Worm (Caenorhabditis elegans) whole organism, L4 larva: ENCODE results near the gene C16D9.1.

Source experiments
- F44E2.7 ChIP-seq: fragments of 200-800 bp; sonication (Bioruptor generic); IDR thresholded peaks from 2 replicates; pipeline ENCODE4 v2.1.2; 2022; ENCODE audit warnings: missing genetic modification characterization, missing compliant biosample characterization
- Y105C5A.15 ChIP-seq: fragments of 200-800 bp; sonication (Bioruptor generic); IDR thresholded peaks from 2 replicates; pipeline ENCODE4 v1.3.6; 2022; ENCODE audit warnings: missing genetic modification characterization, missing compliant biosample characterization
- Y75B8A.6 ChIP-seq: fragments of 200-800 bp; sonication (Bioruptor generic); IDR thresholded peaks from 2 replicates; pipeline ENCODE4 v1.3.6; 2022; ENCODE audit warnings: missing genetic modification reagents, missing genetic modification characterization, missing compliant biosample characterization
- ZK546.5 ChIP-seq, 2 experiments: sonication (generic microtip); optimal IDR thresholded peaks; 2 replicates each; lab custom pipeline; 2017; ENCODE audit warnings: missing biosample characterization in 2 of 2, missing genetic modification characterization in 2 of 2
- aha-1 ChIP-seq: fragments of 150-350 bp; peaks from one replicate; lab custom pipeline; 2014; ENCODE audit warnings: missing biosample characterization, missing genetic modification characterization
- aly-2 ChIP-seq: sonication (generic microtip); optimal IDR thresholded peaks from 2 replicates; lab custom pipeline; 2018; ENCODE audit warnings: missing biosample characterization, missing genetic modification characterization
- attf-4 ChIP-seq: sonication (generic microtip); optimal IDR thresholded peaks from 3 replicates; lab custom pipeline; 2017; ENCODE audit warnings: missing biosample characterization, missing genetic modification characterization
- ceh-32 ChIP-seq: sonication (generic microtip); optimal IDR thresholded peaks from 2 replicates; lab custom pipeline; 2016; ENCODE audit warnings: mild to moderate bottlenecking, missing genetic modification characterization, missing compliant biosample characterization; ENCODE audit not compliant: poor library complexity
- ceh-62 ChIP-seq: sonication (generic microtip); optimal IDR thresholded peaks from 2 replicates; lab custom pipeline; 2017; ENCODE audit warnings: missing biosample characterization, missing genetic modification characterization
- ceh-82 ChIP-seq: sonication (generic microtip); optimal IDR thresholded peaks from 2 replicates; lab custom pipeline; 2017; ENCODE audit warnings: missing biosample characterization, missing genetic modification characterization
- ces-1 ChIP-seq: fragments of 150-350 bp; sonication (generic microtip); optimal IDR thresholded peaks from 4 replicates; lab custom pipeline; 2014; ENCODE audit warnings: missing biosample characterization, missing genetic modification reagents, missing genetic modification characterization
- ctbp-1 ChIP-seq: fragments of 200-800 bp; sonication (Bioruptor generic); IDR thresholded peaks from 2 replicates; pipeline ENCODE4 v1.3.6; 2022; ENCODE audit warnings: missing genetic modification reagents, missing genetic modification characterization, missing compliant biosample characterization
- daf-12 ChIP-seq: fragments of 150-350 bp; optimal IDR thresholded peaks from 2 replicates; lab custom pipeline; 2014; ENCODE audit warnings: missing biosample characterization, missing genetic modification reagents, missing genetic modification characterization
- daf-16 ChIP-seq, 3 experiments: sonication (generic microtip); optimal IDR thresholded peaks; 2 replicates each; lab custom pipeline; 2016 to 2017; ENCODE audit warnings: missing genetic modification characterization in 3 of 3, missing genetic modification reagents in 3 of 3, mild to moderate bottlenecking in 2 of 3, missing compliant biosample characterization in 2 of 3, missing biosample characterization in 1 of 3, moderate library complexity in 1 of 3
- daf-8 ChIP-seq: fragments of 200-800 bp; sonication (Bioruptor generic); IDR thresholded peaks from 2 replicates; pipeline ENCODE4 v1.3.6; 2022; ENCODE audit warnings: missing genetic modification characterization, missing compliant biosample characterization
- dmd-6 ChIP-seq: fragments of 200-800 bp; sonication (Bioruptor generic); IDR thresholded peaks from 2 replicates; pipeline ENCODE4 v1.3.6; 2022; ENCODE audit warnings: missing genetic modification reagents, missing genetic modification characterization, missing compliant biosample characterization
- dmd-8 ChIP-seq: fragments of 200-800 bp; sonication (Bioruptor generic); IDR thresholded peaks from 2 replicates; pipeline ENCODE4 v1.3.6; 2022; ENCODE audit warnings: missing genetic modification characterization, missing compliant biosample characterization
- dve-1 ChIP-seq: sonication (generic microtip); optimal IDR thresholded peaks from 2 replicates; lab custom pipeline; 2017; ENCODE audit warnings: antibody characterized with exemption, mild to moderate bottlenecking, missing genetic modification characterization, missing compliant biosample characterization; ENCODE audit not compliant: insufficient read depth
- egl-27 ChIP-seq: sonication (generic microtip); optimal IDR thresholded peaks from 3 replicates; lab custom pipeline; 2017; ENCODE audit warnings: missing biosample characterization, missing genetic modification reagents, missing genetic modification characterization
- egl-43 ChIP-seq: fragments of 200-800 bp; sonication (Bioruptor generic); IDR thresholded peaks from 2 replicates; pipeline ENCODE4 v1.3.6; 2022; ENCODE audit warnings: missing genetic modification reagents, missing genetic modification characterization, missing compliant biosample characterization
- hlh-11 ChIP-seq: fragments of 200-800 bp; sonication (Bioruptor generic); optimal IDR thresholded peaks from 2 replicates; lab custom pipeline; 2018; ENCODE audit warnings: mild to moderate bottlenecking, missing genetic modification characterization, missing compliant biosample characterization
- hmg-1.1 ChIP-seq: fragments of 200-800 bp; sonication (Bioruptor generic); IDR thresholded peaks from 2 replicates; pipeline ENCODE4 v1.3.6; 2022; ENCODE audit warnings: missing genetic modification reagents, missing genetic modification characterization, missing compliant biosample characterization
- jun-1 ChIP-seq: fragments of 150-350 bp; optimal IDR thresholded peaks from 2 replicates; lab custom pipeline; 2014; ENCODE audit warnings: missing biosample characterization, missing genetic modification reagents, missing genetic modification characterization
- lin-1 ChIP-seq: fragments of 200-800 bp; sonication (Bioruptor generic); IDR thresholded peaks from 2 replicates; pipeline ENCODE4 v1.3.6; 2022; ENCODE audit warnings: missing genetic modification reagents, missing genetic modification characterization, missing compliant biosample characterization
- lin-13 ChIP-seq: fragments of 150-350 bp; optimal IDR thresholded peaks from 2 replicates; lab custom pipeline; 2014; ENCODE audit warnings: missing biosample characterization, missing genetic modification reagents, missing genetic modification characterization
- lin-15B ChIP-seq: fragments of 150-350 bp; sonication (generic microtip); optimal IDR thresholded peaks from 3 replicates; lab custom pipeline; 2014; ENCODE audit warnings: missing biosample characterization, missing genetic modification characterization
- madf-5 ChIP-seq, 2 experiments: fragments of 200-800 bp; sonication (Bioruptor generic); IDR thresholded peaks; 2 replicates each; pipeline ENCODE4 v1.3.6; 2022; ENCODE audit warnings: missing compliant biosample characterization in 2 of 2, missing genetic modification characterization in 2 of 2
- madf-9 ChIP-seq: fragments of 200-800 bp; sonication (Bioruptor generic); conservative IDR thresholded peaks from 2 replicates; pipeline ENCODE4 v1.3.6; 2022; ENCODE audit warnings: missing genetic modification reagents, missing genetic modification characterization, missing compliant biosample characterization
- mdt-29 ChIP-seq: fragments of 200-800 bp; sonication (Bioruptor generic); IDR thresholded peaks from 2 replicates; pipeline ENCODE4 v1.3.6; 2022; ENCODE audit warnings: missing genetic modification reagents, missing genetic modification characterization, missing compliant biosample characterization
- mep-1 ChIP-seq: fragments of 150-350 bp; sonication (generic microtip); optimal IDR thresholded peaks from 3 replicates; lab custom pipeline; 2014; ENCODE audit warnings: missing biosample characterization, missing genetic modification characterization
- mes-2 ChIP-seq: sonication (generic microtip); optimal IDR thresholded peaks from 2 replicates; lab custom pipeline; 2016; ENCODE audit warnings: missing genotype, mild to moderate bottlenecking, missing genetic modification characterization, missing compliant biosample characterization; ENCODE audit not compliant: poor library complexity, severe bottlenecking
- nhr-10 ChIP-seq: fragments of 150-350 bp; optimal IDR thresholded peaks from 2 replicates; lab custom pipeline; 2014; ENCODE audit warnings: missing biosample characterization, missing genetic modification characterization
- nhr-102 ChIP-seq: sonication (generic microtip); optimal IDR thresholded peaks from 2 replicates; lab custom pipeline; 2016; ENCODE audit warnings: mild to moderate bottlenecking, missing genetic modification characterization, moderate library complexity, missing compliant biosample characterization
- nhr-11 ChIP-seq: fragments of 150-350 bp; optimal IDR thresholded peaks from 2 replicates; lab custom pipeline; 2014; ENCODE audit warnings: missing biosample characterization, missing genetic modification characterization
- nhr-111 ChIP-seq: fragments of 200-800 bp; sonication (Bioruptor generic); optimal IDR thresholded peaks from 2 replicates; lab custom pipeline; 2018; ENCODE audit warnings: mild to moderate bottlenecking, missing genetic modification characterization, missing compliant biosample characterization
- nhr-28 ChIP-seq: fragments of 150-350 bp; optimal IDR thresholded peaks from 2 replicates; lab custom pipeline; 2014; ENCODE audit warnings: missing biosample characterization, missing genetic modification characterization
- nhr-41 ChIP-seq: fragments of 200-800 bp; sonication (Bioruptor generic); IDR thresholded peaks from 2 replicates; pipeline ENCODE4 v1.3.6; 2022; ENCODE audit warnings: missing genetic modification reagents, missing genetic modification characterization, missing compliant biosample characterization
- nhr-42 ChIP-seq: fragments of 200-800 bp; sonication (Bioruptor generic); IDR thresholded peaks from 2 replicates; pipeline ENCODE4 v1.3.6; 2022; ENCODE audit warnings: missing genetic modification characterization, missing compliant biosample characterization
- nhr-76 ChIP-seq: fragments of 150-350 bp; optimal IDR thresholded peaks from 2 replicates; lab custom pipeline; 2014; ENCODE audit warnings: missing biosample characterization, missing genetic modification characterization
- pha-4 ChIP-seq, 2 experiments: fragments of 150-350 bp in 1 of 2; fragments of 200-800 bp in 1 of 2; sonication (Bioruptor generic) in 1 of 2; IDR thresholded peaks in 1 of 2; optimal IDR thresholded peaks in 1 of 2; 2 replicates each; pipeline versions ENCODE4 v1.3.6 to Lab custom; 2014 to 2022; ENCODE audit warnings: missing genetic modification characterization in 2 of 2, missing genetic modification reagents in 2 of 2, missing biosample characterization in 1 of 2, missing compliant biosample characterization in 1 of 2
- saeg-2 ChIP-seq: fragments of 200-800 bp; sonication (Bioruptor generic); IDR thresholded peaks from 2 replicates; pipeline ENCODE4 v1.3.6; 2022; ENCODE audit warnings: missing genetic modification reagents, missing genetic modification characterization, missing compliant biosample characterization
- sdz-12 ChIP-seq: fragments of 200-800 bp; sonication (Bioruptor generic); optimal IDR thresholded peaks from 2 replicates; lab custom pipeline; 2018; ENCODE audit warnings: mild to moderate bottlenecking, missing genetic modification characterization, missing compliant biosample characterization
- snpc-1.2 ChIP-seq: fragments of 200-800 bp; sonication (Bioruptor generic); IDR thresholded peaks from 2 replicates; pipeline ENCODE4 v1.3.6; 2022; ENCODE audit warnings: missing genetic modification reagents, missing genetic modification characterization, missing compliant biosample characterization
- snpc-4 ChIP-seq: fragments of 150-350 bp; optimal IDR thresholded peaks from 2 replicates; lab custom pipeline; 2014; ENCODE audit warnings: missing biosample characterization, missing genetic modification characterization
- spr-3 ChIP-seq: fragments of 200-800 bp; sonication (Bioruptor generic); optimal IDR thresholded peaks from 2 replicates; lab custom pipeline; 2018; ENCODE audit warnings: mild to moderate bottlenecking, missing genetic modification characterization, missing compliant biosample characterization
- unc-130 ChIP-seq: sonication (generic microtip); optimal IDR thresholded peaks from 2 replicates; lab custom pipeline; 2016; ENCODE audit warnings: missing genetic modification reagents, missing genetic modification characterization, missing compliant biosample characterization
- unc-62 ChIP-seq, 3 experiments: fragments of 150-350 bp in 1 of 3; sonication (generic microtip); optimal IDR thresholded peaks in 2 of 3; peaks in 1 of 3; 1 replicate in 1 of 3; 2 replicates in 2 of 3; lab custom pipeline; 2014 to 2017; ENCODE audit warnings: missing biosample characterization in 3 of 3, missing genetic modification characterization in 3 of 3, missing genetic modification reagents in 3 of 3, missing genotype in 1 of 3
- zfp-2 ChIP-seq: sonication (generic microtip); optimal IDR thresholded peaks from 2 replicates; lab custom pipeline; 2016; ENCODE audit warnings: mild to moderate bottlenecking, missing genetic modification characterization, missing compliant biosample characterization
- zfp-3 ChIP-seq: fragments of 200-800 bp; sonication (Bioruptor generic); conservative IDR thresholded peaks from 2 replicates; pipeline ENCODE4 v1.3.6; 2022; ENCODE audit warnings: missing genetic modification reagents, missing genetic modification characterization, missing compliant biosample characterization
- ztf-7 ChIP-seq: fragments of 150-350 bp; optimal IDR thresholded peaks from 2 replicates; lab custom pipeline; 2014; ENCODE audit warnings: missing biosample characterization, missing genetic modification characterization

Gene C16D9.1

ce11 chrV:8228712-8229119 is 30.4 kb upstream of the C16D9.1 start (continued):
- TF ChIP-seq aly-2, result no peak
- TF ChIP-seq ZK546.5 (tag; optimal IDR thresholded peaks at IDR 0.05; lab: Kevin White, UChicago), result no peak
- TF ChIP-seq unc-130 (GFP tag; lab: Kevin White, UChicago), result peak; percentile 91
- peak; percentile 92 for TF ChIP-seq dve-1
- peak; percentile 90 for TF ChIP-seq mes-2 (tag; lab: Kevin White, UChicago)
- TF ChIP-seq Y105C5A.15, result no peak
- peak; percentile 56 for TF ChIP-seq nhr-28
- TF ChIP-seq ztf-7 (tag; lab: Kevin White, UChicago), result peak; percentile 4
- peak; percentile 66; the same call in 1 of the 2 replicates for TF ChIP-seq ctbp-1
- no peak for TF ChIP-seq egl-43
- TF ChIP-seq ces-1 (GFP tag; lab: Kevin White, UChicago), result peak; percentile 13
- no peak for TF ChIP-seq jun-1 (tag; lab: Kevin White, UChicago)
- peak; percentile 91 for TF ChIP-seq nhr-102
- TF ChIP-seq nhr-111, result peak; percentile 70
- TF ChIP-seq snpc-4 (tag; lab: Kevin White, UChicago), result peak; percentile 96
- TF ChIP-seq lin-15B (tag; lab: Kevin White, UChicago), result no peak
- peak; percentile 44 for TF ChIP-seq zfp-2 (tag; lab: Kevin White, UChicago)
- no peak for TF ChIP-seq madf-5 (GFP tag; IDR thresholded peaks at IDR 0.05; lab: Robert Waterston, UW)
- 0 out of 2 replicates have a peak, but pooled peaks have one; percentile 47 for TF ChIP-seq saeg-2
- peak; percentile 93 for TF ChIP-seq mep-1 (tag; lab: Kevin White, UChicago)
- peak in 1 of 2 experiments; percentile 90 for TF ChIP-seq unc-62 (GFP tag; optimal IDR thresholded peaks at IDR 0.05 in 1 of 2; lab: Kevin White, UChicago)
- TF ChIP-seq unc-62 (tag; optimal IDR thresholded peaks at IDR 0.05; lab: Kevin White, UChicago), result no peak
- no peak for TF ChIP-seq dmd-8 (GFP tag; lab: Robert Waterston, UW)
- TF ChIP-seq mdt-29 (GFP tag; lab: Robert Waterston, UW), result peak; percentile 70
- TF ChIP-seq attf-4, result no peak
- TF ChIP-seq daf-12 (tag; lab: Kevin White, UChicago), result no peak
- TF ChIP-seq hmg-1.1 (GFP tag; lab: Robert Waterston, UW), result peak; percentile 88
- TF ChIP-seq daf-8 (GFP tag; lab: Robert Waterston, UW), result no peak
- TF ChIP-seq sdz-12 (GFP tag; lab: Kevin White, UChicago), result no peak
- TF ChIP-seq daf-16 (GFP tag; optimal IDR thresholded peaks at IDR 0.05; lab: Kevin White, UChicago), result peak; percentile 65 to 88
- TF ChIP-seq daf-16 (tag; optimal IDR thresholded peaks at IDR 0.05; lab: Kevin White, UChicago), result peak; percentile 86
- no peak for TF ChIP-seq Y75B8A.6 (GFP tag; lab: Robert Waterston, UW)
- no peak for TF ChIP-seq egl-27 (tag; lab: Kevin White, UChicago)
- no peak for TF ChIP-seq nhr-76 (tag; lab: Kevin White, UChicago)
- TF ChIP-seq madf-9 (GFP tag; lab: Robert Waterston, UW), result 0 out of 2 replicates have a peak, but pooled peaks have one; percentile 10
- TF ChIP-seq lin-13 (GFP tag; lab: Kevin White, UChicago), result peak; percentile 78
- no peak for TF ChIP-seq ceh-32 (tag; lab: Kevin White, UChicago)
- TF ChIP-seq pha-4 (GFP tag; IDR thresholded peaks at IDR 0.05; lab: Robert Waterston, UW), result peak; percentile 86
- TF ChIP-seq pha-4 (tag; optimal IDR thresholded peaks at IDR 0.05; lab: Kevin White, UChicago), result no peak
- peak; percentile 68 for TF ChIP-seq spr-3 (GFP tag; lab: Kevin White, UChicago)
- peak; percentile 49 for TF ChIP-seq nhr-11 (tag; lab: Kevin White, UChicago)
- 0 out of 2 replicates have a peak, but pooled peaks have one; percentile 8 for TF ChIP-seq nhr-41 (GFP tag; lab: Robert Waterston, UW)
- TF ChIP-seq ceh-62, result no peak
- peak; percentile 92 for TF ChIP-seq snpc-1.2
- no peak for TF ChIP-seq ceh-82 (tag; lab: Kevin White, UChicago)
- peak; percentile 16 for TF ChIP-seq nhr-10 (tag; lab: Kevin White, UChicago)
- no peak for TF ChIP-seq F44E2.7 (GFP tag; lab: Robert Waterston, UW)
- TF ChIP-seq lin-1, result peak; percentile 49; the same call in 1 of the 2 replicates
- peak; percentile 83 for TF ChIP-seq hlh-11 (tag; lab: Kevin White, UChicago)
- no peak for TF ChIP-seq aha-1 (tag; lab: Kevin White, UChicago)
- TF ChIP-seq nhr-42 (GFP tag; lab: Robert Waterston, UW), result peak; percentile 47
- TF ChIP-seq zfp-3 (GFP tag; lab: Robert Waterston, UW), result no peak
- TF ChIP-seq dmd-6, result peak; percentile 74
